Worm (Caenorhabditis elegans) whole organism, L3 larva: ENCODE data around the gene smz-1.
A peak's percentile ranks its signal among the peaks of the same experiment; 100 is the strongest.

Experiments used
- ZK546.5 ChIP-seq: sonication (generic microtip); optimal IDR thresholded peaks from 2 replicates; lab custom pipeline; 2017; ENCODE audit warnings: missing biosample characterization, missing genetic modification characterization
- elt-2 ChIP-seq: sonication (generic microtip); optimal IDR thresholded peaks from 2 replicates; lab custom pipeline; 2016; ENCODE audit warnings: missing genetic modification reagents, mild to moderate bottlenecking, missing genetic modification characterization, missing compliant biosample characterization
- elt-3 ChIP-seq, 3 experiments: fragments of 150-350 bp in 1 of 3; sonication (generic microtip) in 2 of 3; optimal IDR thresholded peaks; 2 replicates in 2 of 3; 4 replicates in 1 of 3; lab custom pipeline; 2014 to 2017; ENCODE audit warnings: missing biosample characterization in 3 of 3, missing genetic modification characterization in 3 of 3
- eor-1 ChIP-seq, 2 experiments: fragments of 150-350 bp; optimal IDR thresholded peaks; 2 replicates each; lab custom pipeline; 2014 to 2018; ENCODE audit warnings: missing biosample characterization in 2 of 2, missing genetic modification characterization in 2 of 2
- fkh-10 ChIP-seq: sonication (generic microtip); optimal IDR thresholded peaks from 2 replicates; lab custom pipeline; 2017; ENCODE audit warnings: missing biosample characterization, missing genetic modification reagents, missing genetic modification characterization
- fos-1 ChIP-seq: fragments of 150-350 bp; optimal IDR thresholded peaks from 2 replicates; lab custom pipeline; 2014; ENCODE audit warnings: missing biosample characterization, missing genetic modification characterization
- lin-15B ChIP-seq: fragments of 150-350 bp; optimal IDR thresholded peaks from 2 replicates; lab custom pipeline; 2014; ENCODE audit warnings: missing biosample characterization, missing genetic modification characterization
- mdl-1 ChIP-seq: fragments of 150-350 bp; optimal IDR thresholded peaks from 2 replicates; lab custom pipeline; 2014; ENCODE audit warnings: missing biosample characterization, missing genetic modification characterization
- nhr-28 ChIP-seq: fragments of 150-350 bp; optimal IDR thresholded peaks from 2 replicates; lab custom pipeline; 2014; ENCODE audit warnings: missing biosample characterization, missing genetic modification characterization
- pha-4 ChIP-seq: fragments of 150-350 bp; optimal IDR thresholded peaks from 2 replicates; lab custom pipeline; 2014; ENCODE audit warnings: missing biosample characterization, missing genetic modification reagents, missing genetic modification characterization

ce11 chrIV:12419291-12419690 is 35.6 kb upstream of the smz-1 start:
- TF ChIP-seq mdl-1 (tag; lab: Kevin White, UChicago) (no peak), ZK546.5 (tag; lab: Kevin White, UChicago) (no peak), nhr-28 (no peak), fos-1 (tag; lab: Kevin White, UChicago) (no peak), fkh-10 (peak; percentile 5), elt-2 (no peak), eor-1 (tag; optimal IDR thresholded peaks at IDR 0.05; lab: Kevin White, UChicago) (no peak), elt-3 (tag; optimal IDR thresholded peaks at IDR 0.05; lab: Kevin White, UChicago) (no peak), lin-15B (tag; lab: Kevin White, UChicago) (no peak), pha-4 (tag; lab: Kevin White, UChicago) (no peak)
